Fruit fly (Drosophila melanogaster) whole organism, adult: Measurements from ENCODE around the gene tth.

Source experiments
- CG11617 ChIP-seq: fragments of 200-800 bp; sonication (Bioruptor generic); optimal IDR thresholded peaks from 2 replicates; lab custom pipeline; 2017; ENCODE audit warnings: mild to moderate bottlenecking, missing biosample characterization, missing genetic modification reagents, missing genetic modification characterization
- CG33017 ChIP-seq: fragments of 200-800 bp; sonication (Bioruptor generic); optimal IDR thresholded peaks from 2 replicates; lab custom pipeline; 2018; ENCODE audit warnings: missing biosample characterization, mild to moderate bottlenecking, missing genetic modification characterization, moderate library complexity
- Clk ChIP-seq: fragments of 200-800 bp; sonication (Bioruptor generic); optimal IDR thresholded peaks from 2 replicates; lab custom pipeline; 2017; ENCODE audit warnings: missing biosample characterization, missing genetic modification characterization
- Crg-1 ChIP-seq: fragments of 200-800 bp; sonication (Bioruptor generic); optimal IDR thresholded peaks from 2 replicates; lab custom pipeline; 2016; ENCODE audit warnings: missing biosample characterization, missing genetic modification characterization
- Hr96 ChIP-seq: fragments of 200-800 bp; sonication (Bioruptor generic); optimal IDR thresholded peaks from 2 replicates; lab custom pipeline; 2016; ENCODE audit warnings: missing biosample characterization, missing genetic modification characterization
- Mnt ChIP-seq: fragments of 200-800 bp; sonication (Bioruptor generic); optimal IDR thresholded peaks from 2 replicates; lab custom pipeline; 2016; ENCODE audit warnings: missing biosample characterization, mild to moderate bottlenecking, missing genetic modification characterization
- bab1 ChIP-seq: fragments of 200-800 bp; sonication (Bioruptor generic); optimal IDR thresholded peaks from 3 replicates; lab custom pipeline; 2019; ENCODE audit warnings: missing biosample characterization, mild to moderate bottlenecking, missing genetic modification characterization, moderate library complexity
- cic ChIP-seq: fragments of 200-800 bp; sonication (Bioruptor generic); optimal IDR thresholded peaks from 2 replicates; lab custom pipeline; 2017; ENCODE audit warnings: missing biosample characterization, mild to moderate bottlenecking, missing genetic modification characterization, moderate library complexity
- kay ChIP-seq: fragments of 200-800 bp; sonication (Bioruptor generic); peaks from one replicate; lab custom pipeline; 2016; ENCODE audit warnings: missing biosample characterization, missing genetic modification characterization, borderline replicate concordance
- pad ChIP-seq: fragments of 200-800 bp; sonication (Bioruptor generic); optimal IDR thresholded peaks from 3 replicates; lab custom pipeline; 2017; ENCODE audit warnings: missing biosample characterization, missing genetic modification characterization, mild to moderate bottlenecking, moderate library complexity, missing genetic modification reagents
- toe ChIP-seq: fragments of 200-800 bp; sonication (Bioruptor generic); optimal IDR thresholded peaks from 2 replicates; lab custom pipeline; 2016; ENCODE audit warnings: missing biosample characterization, missing genetic modification characterization

DNA sequence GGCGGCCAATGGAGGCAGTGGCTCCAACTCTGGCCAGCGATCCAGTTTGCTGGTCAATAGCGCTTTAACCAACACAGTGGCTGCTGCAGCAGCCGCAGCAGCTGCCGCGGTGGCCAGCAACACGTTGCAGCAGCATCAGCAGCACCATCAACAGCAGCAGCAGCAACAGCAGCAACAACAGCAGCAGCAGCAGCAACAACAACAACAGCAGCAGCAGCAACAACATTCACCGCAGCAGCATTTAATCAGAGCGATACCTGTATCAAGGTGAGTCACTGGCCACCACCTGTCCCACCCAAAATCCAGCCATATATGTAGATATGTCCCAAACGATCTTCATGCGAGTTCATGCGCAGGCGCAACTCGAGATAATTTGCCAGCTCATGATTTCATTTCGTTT is 33.4 kb upstream of the tth start:
- TF ChIP-seq CG33017 (tag; lab: Kevin White, UChicago) (no peak), pad (GFP tag; lab: Kevin White, UChicago) (no peak), cic (GFP tag; lab: Kevin White, UChicago) (no peak), toe (no peak), CG11617 (GFP tag; lab: Kevin White, UChicago) (no peak), kay (GFP tag; lab: Kevin White, UChicago) (no peak), Hr96 (GFP tag; lab: Kevin White, UChicago) (no peak), Clk (GFP tag; lab: Kevin White, UChicago) (no peak), bab1 (GFP tag; lab: Kevin White, UChicago) (no peak), Mnt (no peak), Crg-1 (GFP tag; lab: Kevin White, UChicago) (no peak)
